Worm (Caenorhabditis elegans): Measurements from ENCODE around the gene C16C10.9.

DNA sequence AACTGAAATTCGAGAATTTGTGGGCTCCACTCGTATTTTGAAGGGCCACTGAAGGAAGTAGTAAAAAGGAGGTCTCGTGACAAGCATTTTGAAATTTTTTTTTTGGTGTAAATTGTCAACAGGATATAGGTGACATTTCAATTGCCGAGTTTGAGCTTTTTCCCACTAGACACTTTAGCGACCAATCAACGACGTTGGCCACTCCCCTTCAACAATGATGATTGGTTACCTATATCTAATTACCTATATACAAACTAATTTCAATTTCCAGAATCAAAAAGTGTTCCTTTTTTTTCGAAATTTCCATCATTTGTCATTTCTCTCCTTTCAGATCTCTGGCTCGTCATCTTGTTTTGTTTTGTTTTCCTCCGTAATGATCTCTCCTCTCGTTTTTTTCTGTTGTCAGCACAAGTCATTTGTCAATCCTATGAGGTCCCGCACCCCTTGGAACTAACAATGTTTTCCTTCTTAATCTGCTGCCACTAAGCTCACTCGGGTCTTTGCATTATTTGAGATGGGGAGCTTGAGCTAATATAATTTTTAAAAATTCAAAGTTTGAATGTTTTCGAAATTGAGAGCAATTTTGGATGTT lies 49.2 kb downstream of the C16C10.9 start:
- TF ChIP-seq dao-5 (tag; optimal IDR thresholded peaks at IDR 0.05) (no peak), him-1 (tag; optimal IDR thresholded peaks at IDR 0.05) (no peak)

All from whole organism, L4/young adult.